Worm (Caenorhabditis elegans) whole organism, mixed stage, embryonic: ENCODE data around the gene srg-50.

Source experiments
- blmp-1 ChIP-seq: fragments of 150-350 bp; optimal IDR thresholded peaks from 2 replicates; lab custom pipeline; 2014; ENCODE audit warnings: missing biosample characterization, missing genetic modification characterization
- ces-1 ChIP-seq: fragments of 150-350 bp; optimal IDR thresholded peaks from 2 replicates; lab custom pipeline; 2014; ENCODE audit warnings: missing biosample characterization, missing genetic modification reagents, missing genetic modification characterization
- lin-13 ChIP-seq: fragments of 150-350 bp; optimal IDR thresholded peaks from 2 replicates; lab custom pipeline; 2014; ENCODE audit warnings: missing biosample characterization, missing genetic modification characterization
- nhr-237 ChIP-seq: fragments of 150-350 bp; optimal IDR thresholded peaks from 2 replicates; lab custom pipeline; 2014; ENCODE audit warnings: missing biosample characterization, missing genetic modification characterization
- snpc-4 ChIP-seq: fragments of 150-350 bp; optimal IDR thresholded peaks from 2 replicates; lab custom pipeline; 2014; ENCODE audit warnings: missing biosample characterization, missing genetic modification characterization
- sptf-1 ChIP-seq: sonication (generic microtip); optimal IDR thresholded peaks from 2 replicates; lab custom pipeline; 2017; ENCODE audit warnings: mild to moderate bottlenecking, missing genetic modification characterization, moderate library complexity, missing compliant biosample characterization
- unc-62 ChIP-seq: fragments of 150-350 bp; optimal IDR thresholded peaks from 2 replicates; lab custom pipeline; 2014; ENCODE audit warnings: missing biosample characterization, missing genetic modification reagents, missing genetic modification characterization
- ztf-11 ChIP-seq: fragments of 150-350 bp; optimal IDR thresholded peaks from 2 replicates; lab custom pipeline; 2014; ENCODE audit warnings: missing biosample characterization, missing genetic modification characterization

DNA sequence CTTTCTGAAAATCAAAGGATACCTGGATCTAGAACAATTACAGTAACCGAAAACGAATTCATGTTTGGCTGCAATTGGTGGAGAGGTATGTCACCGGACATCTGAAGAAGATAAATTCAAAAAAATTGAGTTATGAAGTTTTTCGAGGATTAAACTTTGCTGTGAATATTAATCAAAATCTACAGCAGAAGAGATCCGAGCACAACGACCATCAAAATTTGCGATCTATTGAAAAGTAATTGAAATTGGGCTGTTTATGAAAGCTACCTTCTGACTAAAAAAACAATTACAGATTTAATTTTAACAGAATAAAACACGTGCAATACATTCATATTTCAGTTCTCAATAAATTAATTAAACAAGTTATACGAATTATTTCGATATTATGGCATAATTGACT is 42.5 kb downstream of the srg-50 start, which contains the start of gene C06G3.8:
- TF ChIP-seq ztf-11 (no peak), ces-1 (GFP tag; lab: Kevin White, UChicago) (no peak), blmp-1 (tag; lab: Kevin White, UChicago) (no peak), lin-13 (tag; lab: Kevin White, UChicago) (no peak), snpc-4 (tag; lab: Kevin White, UChicago) (no peak), sptf-1 (tag; lab: Kevin White, UChicago) (no peak), nhr-237 (tag; lab: Kevin White, UChicago) (no peak), unc-62 (GFP tag; lab: Kevin White, UChicago) (no peak)
